Fruit fly (Drosophila melanogaster) whole organism, wandering third instar larva: ENCODE data around the gene para.

Experiments used
- Abd-B ChIP-seq: fragments of >200 bp; optimal IDR thresholded peaks from 2 replicates; lab custom pipeline; 2017; ENCODE audit warnings: missing biosample characterization, missing genetic modification characterization
- CG32264 ChIP-seq: fragments of 200-800 bp; sonication (Bioruptor generic); optimal IDR thresholded peaks from 2 replicates; lab custom pipeline; 2016; ENCODE audit warnings: missing biosample characterization, missing genetic modification characterization
- CG9705 ChIP-seq: fragments of 200-800 bp; sonication (Bioruptor generic); optimal IDR thresholded peaks from 2 replicates; lab custom pipeline; 2018; ENCODE audit warnings: missing biosample characterization, mild to moderate bottlenecking, missing genetic modification characterization
- CrebA ChIP-seq: fragments of 200-800 bp; sonication (Bioruptor generic); optimal IDR thresholded peaks from 2 replicates; lab custom pipeline; 2016; ENCODE audit warnings: missing biosample characterization, mild to moderate bottlenecking, missing genetic modification characterization, borderline replicate concordance
- Dfd ChIP-seq: fragments of >200 bp; optimal IDR thresholded peaks from 2 replicates; lab custom pipeline; 2017; ENCODE audit warnings: missing biosample characterization, missing genetic modification characterization
- Dif ChIP-seq: fragments of 200-275, 200-300 bp; sonication (Bioruptor generic); optimal IDR thresholded peaks from 2 replicates; lab custom pipeline; 2018; ENCODE audit warnings: missing biosample characterization, missing genetic modification characterization; ENCODE audit not compliant: partially characterized antibody
- GATAd ChIP-seq: sonication (Bioruptor generic); optimal IDR thresholded peaks from 2 replicates; lab custom pipeline; 2016; ENCODE audit warnings: missing biosample characterization, missing genetic modification characterization
- HLH106 ChIP-seq: fragments of 200-800 bp; optimal IDR thresholded peaks from 3 replicates; lab custom pipeline; 2019; ENCODE audit warnings: missing biosample characterization, mild to moderate bottlenecking, missing genetic modification characterization, moderate library complexity
- Hnf4 ChIP-seq: fragments of 200-800 bp; sonication (Bioruptor generic); optimal IDR thresholded peaks from 2 replicates; lab custom pipeline; 2016; ENCODE audit warnings: missing biosample characterization, mild to moderate bottlenecking, missing genetic modification characterization
- Hr78 ChIP-seq: fragments of >200 bp; optimal IDR thresholded peaks from 2 replicates; lab custom pipeline; 2017; ENCODE audit warnings: missing biosample characterization, missing genetic modification characterization
- Hr83 ChIP-seq: fragments of 200-300 bp; sonication (Bioruptor generic); optimal IDR thresholded peaks from 2 replicates; lab custom pipeline; 2016; ENCODE audit warnings: missing biosample characterization, mild to moderate bottlenecking, missing genetic modification characterization, moderate library complexity; ENCODE audit not compliant: poor library complexity, severe bottlenecking
- Jra ChIP-seq: sonication (Bioruptor generic); optimal IDR thresholded peaks from 2 replicates; lab custom pipeline; 2016; ENCODE audit warnings: missing biosample characterization, missing genetic modification characterization
- Mio ChIP-seq: sonication (Bioruptor generic); optimal IDR thresholded peaks from 2 replicates; lab custom pipeline; 2016; ENCODE audit warnings: missing biosample characterization, missing genetic modification characterization
- Myc ChIP-seq: fragments of >200 bp; optimal IDR thresholded peaks from 2 replicates; lab custom pipeline; 2017
- N ChIP-seq: fragments of >200 bp; optimal IDR thresholded peaks from 2 replicates; lab custom pipeline; 2018; ENCODE audit warnings: missing biosample characterization, missing external identifiers, missing genetic modification characterization
- OdsH ChIP-seq: fragments of 200-800 bp; sonication (Bioruptor generic); optimal IDR thresholded peaks from 2 replicates; lab custom pipeline; 2016; ENCODE audit warnings: missing biosample characterization, mild to moderate bottlenecking, missing genetic modification characterization
- Rel ChIP-seq, 2 experiments: fragments of 200-800 bp; sonication (Bioruptor generic) in 1 of 2; optimal IDR thresholded peaks; 2 replicates in 1 of 2; 3 replicates in 1 of 2; lab custom pipeline; 2016 to 2019; ENCODE audit warnings: mild to moderate bottlenecking in 2 of 2, missing biosample characterization in 2 of 2, missing genetic modification characterization in 2 of 2, moderate library complexity in 1 of 2
- Sp1 ChIP-seq: fragments of 200-800 bp; sonication (Bioruptor generic); optimal IDR thresholded peaks from 3 replicates; lab custom pipeline; 2019; ENCODE audit warnings: missing biosample characterization, mild to moderate bottlenecking, missing genetic modification characterization, moderate library complexity
- Vsx2 ChIP-seq: fragments of 200-300, 225-300 bp; sonication (Bioruptor generic); optimal IDR thresholded peaks from 2 replicates; lab custom pipeline; 2018; ENCODE audit warnings: missing biosample characterization, missing genetic modification characterization; ENCODE audit not compliant: partially characterized antibody
- brk ChIP-seq: fragments of 200-800 bp; sonication (Bioruptor generic); optimal IDR thresholded peaks from 2 replicates; lab custom pipeline; 2016; ENCODE audit warnings: missing biosample characterization, mild to moderate bottlenecking, missing genetic modification characterization
- dl ChIP-seq, 2 experiments: fragments of 175-275, 200-275 bp in 1 of 2; fragments of 200-275 bp in 1 of 2; sonication (Bioruptor generic); optimal IDR thresholded peaks; lab custom pipeline; 2018; ENCODE audit warnings: mild to moderate bottlenecking in 2 of 2, missing biosample characterization in 2 of 2, missing genetic modification characterization in 2 of 2, moderate library complexity in 2 of 2; ENCODE audit not compliant: partially characterized antibody in 2 of 2, insufficient read depth in 1 of 2
- dmrt93B ChIP-seq: fragments of 200-800 bp; sonication (Bioruptor generic); optimal IDR thresholded peaks from 2 replicates; lab custom pipeline; 2018; ENCODE audit warnings: missing biosample characterization, mild to moderate bottlenecking, missing genetic modification characterization
- dsf ChIP-seq: sonication (Bioruptor generic); optimal IDR thresholded peaks from 2 replicates; lab custom pipeline; 2016; ENCODE audit warnings: missing biosample characterization, missing genetic modification characterization, borderline replicate concordance
- ey ChIP-seq: fragments of 200-800 bp; sonication (Bioruptor generic); optimal IDR thresholded peaks from 2 replicates; lab custom pipeline; 2016; ENCODE audit warnings: missing biosample characterization, missing genetic modification characterization
- foxo ChIP-seq, 2 experiments: fragments of 200-800 bp; sonication (Bioruptor generic); optimal IDR thresholded peaks; 2 replicates in 1 of 2; 3 replicates in 1 of 2; lab custom pipeline; 2016 to 2017; ENCODE audit warnings: missing biosample characterization in 2 of 2, missing genetic modification characterization in 2 of 2
- fru ChIP-seq: fragments of 200-800 bp; sonication (Bioruptor generic); optimal IDR thresholded peaks from 3 replicates; lab custom pipeline; 2016; ENCODE audit warnings: missing biosample characterization, mild to moderate bottlenecking, missing genetic modification characterization
- h ChIP-seq: fragments of 200-800 bp; sonication (Bioruptor generic); optimal IDR thresholded peaks from 3 replicates; lab custom pipeline; 2016; ENCODE audit warnings: missing biosample characterization, mild to moderate bottlenecking, missing genetic modification characterization
- jim ChIP-seq: fragments of 175-275, 200-325 bp; sonication (Bioruptor generic); optimal IDR thresholded peaks from 2 replicates; lab custom pipeline; 2016; ENCODE audit warnings: missing biosample characterization, mild to moderate bottlenecking, missing genetic modification characterization
- lola ChIP-seq: fragments of >200 bp; optimal IDR thresholded peaks from 2 replicates; lab custom pipeline; 2017; ENCODE audit warnings: missing biosample characterization, missing genetic modification characterization
- pan ChIP-seq: fragments of >200 bp; optimal IDR thresholded peaks from 2 replicates; lab custom pipeline; 2017
- psq ChIP-seq: fragments of 200-800 bp; sonication (Bioruptor generic); optimal IDR thresholded peaks from 3 replicates; lab custom pipeline; 2017; ENCODE audit warnings: missing biosample characterization, mild to moderate bottlenecking, missing genetic modification characterization, moderate library complexity
- rgr ChIP-seq: fragments of 200-800 bp; sonication (Bioruptor generic); optimal IDR thresholded peaks from 3 replicates; lab custom pipeline; 2016; ENCODE audit warnings: missing biosample characterization, mild to moderate bottlenecking, missing genetic modification characterization
- sage ChIP-seq: fragments of 200-800 bp; sonication (Bioruptor generic); optimal IDR thresholded peaks from 2 replicates; lab custom pipeline; 2016; ENCODE audit warnings: missing biosample characterization, mild to moderate bottlenecking, missing genetic modification characterization
- sv ChIP-seq: fragments of 200-800 bp; sonication (Bioruptor generic); optimal IDR thresholded peaks from 3 replicates; lab custom pipeline; 2016; ENCODE audit warnings: missing biosample characterization, missing genetic modification characterization
- tai ChIP-seq: sonication (Bioruptor generic); optimal IDR thresholded peaks from 2 replicates; lab custom pipeline; 2016; ENCODE audit warnings: missing biosample characterization, missing genetic modification characterization
- usp ChIP-seq: fragments of >200 bp; optimal IDR thresholded peaks from 2 replicates; lab custom pipeline; 2017; ENCODE audit warnings: missing biosample characterization, missing genetic modification characterization
- woc ChIP-seq: sonication (Bioruptor generic); optimal IDR thresholded peaks from 2 replicates; lab custom pipeline; 2016; ENCODE audit warnings: missing biosample characterization, mild to moderate bottlenecking, missing genetic modification characterization

The para gene

DNA sequence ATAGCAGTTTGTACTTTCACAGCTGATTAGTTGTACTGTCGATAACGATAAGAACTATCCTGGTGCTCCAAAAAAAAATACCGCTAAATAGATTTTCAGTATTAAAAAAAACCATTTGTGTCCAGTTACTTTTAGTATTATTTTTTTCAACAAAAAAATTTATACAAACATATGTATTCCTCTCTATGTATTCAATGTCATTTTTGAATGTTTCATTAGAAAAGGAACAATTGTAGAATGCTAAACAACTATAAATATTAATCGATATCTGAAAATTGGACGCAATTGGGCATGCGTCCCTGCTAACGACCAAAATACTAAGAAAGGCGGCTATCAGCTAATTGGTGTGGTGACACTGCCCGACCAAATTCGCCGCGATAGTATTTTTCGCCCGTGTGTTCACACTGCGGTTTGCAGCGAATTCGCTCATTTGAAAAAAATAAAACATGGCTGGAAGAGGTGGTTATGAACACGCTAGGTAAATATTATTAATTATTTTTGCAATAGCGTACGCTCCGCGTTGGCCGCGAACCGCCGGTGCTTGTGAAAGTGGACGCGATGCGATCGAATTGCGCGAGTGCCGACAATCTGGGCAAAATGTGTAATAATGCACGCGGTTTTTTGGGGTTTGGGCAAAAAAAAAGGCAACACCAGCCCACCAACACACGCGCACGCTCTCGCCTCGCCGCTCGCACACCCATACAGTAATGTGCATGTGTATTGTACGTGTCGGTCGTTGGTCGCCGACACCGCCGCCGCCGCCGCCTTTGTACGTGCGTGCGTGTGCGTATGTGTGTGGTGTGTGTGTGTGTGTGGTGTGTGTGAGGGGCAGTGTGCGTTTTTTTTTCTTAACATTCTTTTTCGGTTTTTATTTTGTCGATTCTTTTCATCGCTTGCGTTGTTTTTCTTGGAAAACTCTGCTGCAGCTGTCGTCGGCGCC lies 84.4 kb downstream of the para start, which contains the start of the genes CG34015 and eIF4H1 (continued):
- TF ChIP-seq Dif (GFP tag; lab: Kevin White, UChicago) = peak; percentile 6
- peak; percentile 35 for TF ChIP-seq Myc (lab: Kevin White, UChicago)
- TF ChIP-seq Hr78 (GFP tag; lab: Kevin White, UChicago) = peak; percentile 18
- no peak for TF ChIP-seq ey (GFP tag; lab: Kevin White, UChicago)
- no peak for TF ChIP-seq woc (GFP tag; lab: Kevin White, UChicago)
- peak; percentile 8 for TF ChIP-seq Hr83 (GFP tag; lab: Kevin White, UChicago)
- TF ChIP-seq Hnf4 = no peak
- TF ChIP-seq dl (GFP tag; optimal IDR thresholded peaks at IDR 0.05; lab: Kevin White, UChicago; ENCODE audit: insufficient read depth in 1 of 2, partially characterized antibody in 2 of 2) = no peak
- peak; percentile 58 for TF ChIP-seq fru
- TF ChIP-seq brk = no peak
- TF ChIP-seq, all 38 proteins: peak for 15

DNA sequence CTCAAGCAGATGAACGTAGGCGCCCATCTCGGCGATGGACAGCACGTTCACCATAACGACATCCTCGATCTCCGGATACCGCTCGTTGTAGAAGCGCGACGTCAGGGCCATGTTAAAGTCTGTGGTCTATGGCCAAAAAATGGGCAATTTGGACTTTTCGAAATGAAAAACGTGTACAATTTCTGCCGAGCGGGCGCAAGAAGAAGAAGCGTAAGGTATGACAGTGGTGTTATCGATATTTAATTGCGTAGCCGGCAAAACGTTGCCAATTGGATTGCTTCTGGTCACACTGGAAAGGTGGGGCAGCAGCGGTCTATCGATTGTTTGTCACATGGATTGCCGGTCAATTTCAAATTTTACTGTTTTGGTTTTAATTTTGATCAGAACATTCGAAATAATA lies 86.1 kb downstream of the para start, which contains the start of gene eIF2alpha:
eIF2alpha (minus strand) TSS at position 225 of the 400 bp plus-strand sequence.
- no peak for TF ChIP-seq Myc (lab: Kevin White, UChicago)
- no peak for TF ChIP-seq tai
- no peak for TF ChIP-seq Rel (GFP tag; optimal IDR thresholded peaks at IDR 0.05; lab: Kevin White, UChicago)
- peak; percentile 59 for TF ChIP-seq Rel (tag; optimal IDR thresholded peaks at IDR 0.05; lab: Kevin White, UChicago)
- TF ChIP-seq Dfd (GFP tag; lab: Kevin White, UChicago) = no peak
- no peak for TF ChIP-seq CG32264 (GFP tag; lab: Kevin White, UChicago)
- no peak for TF ChIP-seq lola (GFP tag; lab: Kevin White, UChicago)
- TF ChIP-seq rgr (GFP tag; lab: Kevin White, UChicago) = peak; percentile 23
- TF ChIP-seq sage (GFP tag; lab: Kevin White, UChicago) = no peak
- TF ChIP-seq Hr78 (GFP tag; lab: Kevin White, UChicago) = no peak
- TF ChIP-seq jim (GFP tag; lab: Kevin White, UChicago) = no peak
- TF ChIP-seq h (GFP tag; lab: Kevin White, UChicago) = no peak
- no peak for TF ChIP-seq Jra
- TF ChIP-seq dl (GFP tag; optimal IDR thresholded peaks at IDR 0.05; lab: Kevin White, UChicago; ENCODE audit: insufficient read depth in 1 of 2, partially characterized antibody in 2 of 2) = no peak
- no peak for TF ChIP-seq dsf (GFP tag; lab: Kevin White, UChicago)

DNA sequence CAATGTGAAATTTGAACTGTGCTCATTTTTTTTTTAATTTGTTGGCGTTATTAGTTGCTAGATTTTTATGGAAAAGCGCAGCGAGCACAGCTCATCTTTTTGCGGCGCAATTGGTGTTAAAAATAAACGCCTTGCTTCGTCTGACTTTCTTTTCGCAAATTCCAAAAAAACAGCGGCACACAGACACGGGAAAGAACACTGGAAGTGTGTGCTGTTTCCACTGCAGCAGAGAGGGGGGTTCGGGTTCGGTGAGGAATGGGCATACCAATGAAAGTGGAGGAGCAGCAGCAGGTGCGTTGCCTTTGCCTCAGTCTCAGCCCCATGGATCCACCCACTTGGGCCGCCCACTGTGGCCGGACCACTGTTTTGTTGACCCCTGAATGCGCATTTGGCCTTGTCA lies 90.5 kb downstream of the para start:
- no peak for TF ChIP-seq Dif (GFP tag; lab: Kevin White, UChicago)
- TF ChIP-seq Rel (GFP tag; optimal IDR thresholded peaks at IDR 0.05; lab: Kevin White, UChicago) = no peak
- TF ChIP-seq Rel (tag; optimal IDR thresholded peaks at IDR 0.05; lab: Kevin White, UChicago) = peak; percentile 98
- TF ChIP-seq, all 38 proteins: peak for 1

DNA sequence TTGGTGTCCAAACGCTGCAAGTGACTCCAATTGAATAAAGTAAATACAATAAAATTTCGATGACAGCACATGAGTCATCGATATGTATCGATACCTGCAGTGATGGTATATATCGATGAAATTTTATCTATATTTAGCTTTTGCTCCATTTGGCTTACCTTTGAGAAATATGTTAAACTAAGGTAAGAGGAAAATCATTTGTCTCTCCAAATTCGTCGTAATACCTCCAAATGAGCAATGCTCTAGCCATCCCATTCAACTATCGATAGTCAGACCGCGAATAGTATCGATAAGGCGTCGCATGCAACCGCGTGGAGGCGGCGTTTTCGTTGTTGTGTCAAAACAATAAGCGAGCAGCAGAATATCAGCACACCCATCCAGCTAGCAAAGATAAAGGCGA lies 91.7 kb downstream of the para start, which contains the start of the genes Cdc50 and rngo:
Cdc50 (minus strand) TSS at position 52 of the 400 bp plus-strand sequence.
rngo (plus strand) TSS at position 189 of the 400 bp plus-strand sequence.
- TF ChIP-seq Abd-B (GFP tag; lab: Kevin White, UChicago) (no peak), Vsx2 (GFP tag; lab: Kevin White, UChicago) (no peak), rgr (GFP tag; lab: Kevin White, UChicago) (peak; percentile 23), Sp1 (peak; percentile 55), N (GFP tag; lab: Kevin White, UChicago) (no peak), woc (GFP tag; lab: Kevin White, UChicago) (no peak), ey (GFP tag; lab: Kevin White, UChicago) (no peak), CG32264 (GFP tag; lab: Kevin White, UChicago) (no peak), CrebA (GFP tag; lab: Kevin White, UChicago) (no peak), jim (GFP tag; lab: Kevin White, UChicago) (no peak), Hnf4 (no peak), Hr83 (GFP tag; lab: Kevin White, UChicago) (no peak), sage (GFP tag; lab: Kevin White, UChicago) (no peak), CG9705 (GFP tag; lab: Kevin White, UChicago) (no peak), GATAd (no peak), dl (GFP tag; optimal IDR thresholded peaks at IDR 0.05; lab: Kevin White, UChicago; ENCODE audit: insufficient read depth in 1 of 2, partially characterized antibody in 2 of 2) (no peak), psq (GFP tag; lab: Kevin White, UChicago) (peak; percentile 40), sv (no peak), lola (GFP tag; lab: Kevin White, UChicago) (no peak), Hr78 (GFP tag; lab: Kevin White, UChicago) (no peak), HLH106 (peak; percentile 40), Myc (lab: Kevin White, UChicago) (no peak), Dfd (GFP tag; lab: Kevin White, UChicago) (no peak), usp (GFP tag; lab: Kevin White, UChicago) (no peak), pan (no peak), fru (no peak), h (GFP tag; lab: Kevin White, UChicago) (peak; percentile 79), OdsH (peak; percentile 9), dmrt93B (no peak), Mio (no peak), tai (no peak), Rel (GFP tag; optimal IDR thresholded peaks at IDR 0.05; lab: Kevin White, UChicago) (no peak), Rel (tag; optimal IDR thresholded peaks at IDR 0.05; lab: Kevin White, UChicago) (peak; percentile 80), foxo (GFP tag; optimal IDR thresholded peaks at IDR 0.05; lab: Kevin White, UChicago) (peak in 1 of 2 experiments; percentile 15), Jra (peak; percentile 64)
